Fruit fly (Drosophila melanogaster) whole organism: ENCODE measurements around the gene CG11563.

Experiments used
- psq ChIP-seq: fragments of >200 bp; optimal IDR thresholded peaks from 2 replicates; lab custom pipeline; 2017
- usp ChIP-seq: fragments of >200 bp; optimal IDR thresholded peaks from 2 replicates; lab custom pipeline; 2017; ENCODE audit warnings: missing biosample characterization, missing genetic modification characterization, mixed read lengths

dm6 chr3R:31748093-31748996, 11.5 kb downstream of the CG11563 start:
- TF ChIP-seq usp (GFP tag; lab: Kevin White, UChicago), result no peak
- peak; percentile 60 for TF ChIP-seq psq (lab: Kevin White, UChicago)
